Worm (Caenorhabditis elegans): Measurements from ENCODE around the gene efl-1.

efl-1 gene

ce11 chrV:16973338-16973737 lies 7.9 kb upstream of the efl-1 start:
- no peak for TF ChIP-seq hmbx-1 (tag; optimal IDR thresholded peaks at IDR 0.05)
- no peak for TF ChIP-seq F13C5.2 (tag; optimal IDR thresholded peaks at IDR 0.05)
- no peak for TF ChIP-seq flt-1 (GFP tag; IDR thresholded peaks at IDR 0.05)
- TF ChIP-seq hmg-4 (GFP tag; optimal IDR thresholded peaks at IDR 0.05): no peak
- no peak for TF ChIP-seq ama-1 (optimal IDR thresholded peaks at IDR 0.05)
- no peak for TF ChIP-seq pes-1 (GFP tag; IDR thresholded peaks at IDR 0.05)
- no peak for TF ChIP-seq scrt-1 (GFP tag; IDR thresholded peaks at IDR 0.05)

DNA sequence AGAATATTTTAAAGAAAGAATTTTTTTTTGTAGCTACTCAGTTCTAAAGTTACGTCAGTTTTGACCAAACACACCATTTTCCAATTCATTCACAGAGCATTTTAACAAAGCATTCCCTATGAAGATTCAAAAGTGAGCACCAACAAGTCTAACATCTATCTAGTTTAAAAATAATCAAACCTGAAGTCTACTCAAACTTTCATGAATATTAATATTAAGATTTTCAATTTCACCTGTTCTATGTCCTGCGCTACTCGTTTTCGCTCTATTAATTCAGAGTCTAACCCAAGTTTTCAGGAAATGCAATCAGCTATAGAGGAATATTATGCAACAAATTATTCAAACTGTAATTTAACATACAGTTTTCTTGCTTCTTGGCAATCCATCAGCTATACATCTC lies 6.7 kb upstream of the efl-1 start, which contains the start of gene srh-119:
srh-119 (plus strand) TSS at position 301 of the 400 bp plus-strand sequence.
- TF ChIP-seq sea-1 (GFP tag; conservative IDR thresholded peaks at IDR 0.05): no peak
- no peak for TF ChIP-seq hmg-4 (GFP tag; optimal IDR thresholded peaks at IDR 0.05)
- no peak for TF ChIP-seq F13C5.2 (tag; optimal IDR thresholded peaks at IDR 0.05)
- no peak for TF ChIP-seq ceh-36 (tag; optimal IDR thresholded peaks at IDR 0.05)
- no peak for TF ChIP-seq tbx-11 (GFP tag; IDR thresholded peaks at IDR 0.05)
- no peak for TF ChIP-seq ama-1 (optimal IDR thresholded peaks at IDR 0.05)
- TF ChIP-seq ceh-13 (GFP tag; optimal IDR thresholded peaks at IDR 0.05): no peak
- TF ChIP-seq tra-4 (tag; optimal IDR thresholded peaks at IDR 0.05): no peak
- no peak for TF ChIP-seq ets-7 (tag; optimal IDR thresholded peaks at IDR 0.05)
- TF ChIP-seq aly-1 (tag; optimal IDR thresholded peaks at IDR 0.05): no peak
- no peak for TF ChIP-seq hmbx-1 (tag; optimal IDR thresholded peaks at IDR 0.05)
- TF ChIP-seq B0310.2 (tag; optimal IDR thresholded peaks at IDR 0.05): no peak
- TF ChIP-seq scrt-1 (GFP tag; IDR thresholded peaks at IDR 0.05): no peak
- TF ChIP-seq hnd-1 (tag; optimal IDR thresholded peaks at IDR 0.05): no peak
- no peak for TF ChIP-seq tbx-37 (GFP tag; conservative IDR thresholded peaks at IDR 0.05)
- TF ChIP-seq pes-1 (GFP tag; IDR thresholded peaks at IDR 0.05): no peak
- TF ChIP-seq flt-1 (GFP tag; IDR thresholded peaks at IDR 0.05): no peak

ce11 chrV:16966636-16967035 lies 1.2 kb upstream of the efl-1 start, which contains the start of gene fbxa-90:
TSS of gene fbxa-90 (plus strand) at chrV:16966814.
- no peak for TF ChIP-seq sea-1 (GFP tag; conservative IDR thresholded peaks at IDR 0.05)
- TF ChIP-seq hmbx-1 (tag; optimal IDR thresholded peaks at IDR 0.05): no peak
- TF ChIP-seq tbx-11 (GFP tag; IDR thresholded peaks at IDR 0.05): no peak
- no peak for TF ChIP-seq flt-1 (GFP tag; IDR thresholded peaks at IDR 0.05)
- no peak for TF ChIP-seq hnd-1 (tag; optimal IDR thresholded peaks at IDR 0.05)
- no peak for TF ChIP-seq ceh-36 (tag; optimal IDR thresholded peaks at IDR 0.05)
- TF ChIP-seq B0310.2 (tag; optimal IDR thresholded peaks at IDR 0.05): no peak
- no peak for TF ChIP-seq pes-1 (GFP tag; IDR thresholded peaks at IDR 0.05)
- TF ChIP-seq aly-1 (tag; optimal IDR thresholded peaks at IDR 0.05): no peak
- no peak for TF ChIP-seq ets-7 (tag; optimal IDR thresholded peaks at IDR 0.05)

DNA sequence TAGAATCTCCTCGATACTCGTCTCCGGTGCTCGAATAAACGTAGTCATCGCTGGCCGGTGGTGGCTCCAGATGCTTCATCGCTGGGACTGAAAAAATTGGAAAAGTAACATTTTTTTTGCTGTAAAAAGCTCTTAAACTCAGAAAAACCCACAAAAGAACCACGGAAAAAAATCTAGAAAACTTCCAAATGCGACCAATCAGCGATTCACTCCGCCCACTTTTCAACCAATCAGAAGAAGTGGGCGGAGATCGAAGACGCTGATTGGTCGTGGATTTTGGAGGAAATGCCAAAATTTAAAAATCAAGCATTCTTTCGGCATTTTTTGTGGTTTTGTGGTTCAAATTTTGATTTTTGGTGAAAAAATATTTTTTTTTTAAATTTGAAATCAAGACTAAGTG lies 6.5 kb downstream of the efl-1 start:
- TF ChIP-seq sea-1 (GFP tag; conservative IDR thresholded peaks at IDR 0.05) (no peak), tbx-37 (GFP tag; conservative IDR thresholded peaks at IDR 0.05) (no peak), F13C5.2 (tag; optimal IDR thresholded peaks at IDR 0.05) (no peak), aly-1 (tag; optimal IDR thresholded peaks at IDR 0.05) (no peak), B0310.2 (tag; optimal IDR thresholded peaks at IDR 0.05) (no peak), pes-1 (GFP tag; IDR thresholded peaks at IDR 0.05) (no peak), ets-7 (tag; optimal IDR thresholded peaks at IDR 0.05) (no peak), flt-1 (GFP tag; IDR thresholded peaks at IDR 0.05) (no peak), tra-4 (tag; optimal IDR thresholded peaks at IDR 0.05) (no peak), hmg-4 (GFP tag; optimal IDR thresholded peaks at IDR 0.05) (no peak), hnd-1 (tag; optimal IDR thresholded peaks at IDR 0.05) (no peak), scrt-1 (GFP tag; IDR thresholded peaks at IDR 0.05) (no peak), ama-1 (optimal IDR thresholded peaks at IDR 0.05) (no peak)

DNA sequence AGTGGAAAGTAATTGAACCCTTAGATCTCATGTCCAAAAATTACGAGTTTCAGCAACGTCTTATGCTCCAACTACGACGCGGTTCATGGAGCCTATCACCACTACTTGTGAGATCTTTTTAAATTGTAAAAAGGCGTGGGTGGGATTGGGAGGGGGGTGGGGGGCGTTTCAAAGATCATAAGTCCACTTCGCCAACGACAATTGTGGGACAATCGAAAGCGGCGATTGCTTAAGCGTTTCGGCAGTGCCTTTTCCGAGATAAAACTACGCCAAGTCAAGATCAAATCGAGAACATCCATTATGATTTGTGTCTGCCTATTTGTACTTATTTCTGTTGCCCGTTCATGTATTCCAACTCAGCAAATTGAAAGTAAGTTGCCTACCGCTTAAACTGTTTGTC lies 9.2 kb downstream of the efl-1 start, which contains the start of gene clec-239:
clec-239 (plus strand) TSS at position 301 of the 400 bp plus-strand sequence.
- TF ChIP-seq ets-7 (tag; optimal IDR thresholded peaks at IDR 0.05) (no peak), scrt-1 (GFP tag; IDR thresholded peaks at IDR 0.05) (no peak), tra-4 (tag; optimal IDR thresholded peaks at IDR 0.05) (no peak), sea-1 (GFP tag; conservative IDR thresholded peaks at IDR 0.05) (no peak), ama-1 (optimal IDR thresholded peaks at IDR 0.05) (no peak), tbx-37 (GFP tag; conservative IDR thresholded peaks at IDR 0.05) (no peak), hmbx-1 (tag; optimal IDR thresholded peaks at IDR 0.05) (no peak), pes-1 (GFP tag; IDR thresholded peaks at IDR 0.05) (no peak), ceh-36 (tag; optimal IDR thresholded peaks at IDR 0.05) (no peak), hnd-1 (tag; optimal IDR thresholded peaks at IDR 0.05) (no peak), B0310.2 (tag; optimal IDR thresholded peaks at IDR 0.05) (no peak), flt-1 (GFP tag; IDR thresholded peaks at IDR 0.05) (no peak), aly-1 (tag; optimal IDR thresholded peaks at IDR 0.05) (no peak), ceh-13 (GFP tag; optimal IDR thresholded peaks at IDR 0.05) (no peak), tbx-11 (GFP tag; IDR thresholded peaks at IDR 0.05) (no peak), F13C5.2 (tag; optimal IDR thresholded peaks at IDR 0.05) (no peak), hmg-4 (GFP tag; optimal IDR thresholded peaks at IDR 0.05) (no peak)

DNA sequence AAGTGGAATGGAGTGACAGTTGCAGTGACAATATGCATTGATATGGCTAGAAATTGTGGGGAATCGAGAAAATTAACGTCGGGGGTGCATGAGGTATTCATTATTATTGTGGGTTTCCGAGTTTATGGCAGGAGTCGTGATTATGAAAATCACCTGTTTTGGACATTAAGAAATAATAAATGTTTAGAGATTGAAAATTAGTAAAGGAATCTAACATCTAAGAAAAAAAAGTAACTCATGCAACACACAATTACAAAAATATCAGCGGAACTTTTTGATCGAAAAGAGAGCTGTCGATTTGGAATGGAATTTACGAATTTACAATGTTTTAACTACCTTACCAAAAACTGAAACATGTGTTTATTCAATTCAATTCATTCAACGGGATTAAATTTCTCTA lies 10.7 kb downstream of the efl-1 start, which contains the start of gene srh-206:
srh-206 (minus strand) TSS at position 101 of the 400 bp plus-strand sequence.
- TF ChIP-seq ama-1 (optimal IDR thresholded peaks at IDR 0.05) (no peak), sea-1 (GFP tag; conservative IDR thresholded peaks at IDR 0.05) (no peak), B0310.2 (tag; optimal IDR thresholded peaks at IDR 0.05) (no peak), scrt-1 (GFP tag; IDR thresholded peaks at IDR 0.05) (no peak), hmbx-1 (tag; optimal IDR thresholded peaks at IDR 0.05) (no peak), flt-1 (GFP tag; IDR thresholded peaks at IDR 0.05) (no peak), tbx-37 (GFP tag; conservative IDR thresholded peaks at IDR 0.05) (no peak), pes-1 (GFP tag; IDR thresholded peaks at IDR 0.05) (no peak), hmg-4 (GFP tag; optimal IDR thresholded peaks at IDR 0.05) (no peak), tra-4 (tag; optimal IDR thresholded peaks at IDR 0.05) (no peak), tbx-11 (GFP tag; IDR thresholded peaks at IDR 0.05) (no peak), ceh-13 (GFP tag; optimal IDR thresholded peaks at IDR 0.05) (no peak), ets-7 (tag; optimal IDR thresholded peaks at IDR 0.05) (no peak)

- no peak for TF ChIP-seq flt-1 (GFP tag; IDR thresholded peaks at IDR 0.05)
- no peak for TF ChIP-seq tra-4 (tag; optimal IDR thresholded peaks at IDR 0.05)
- TF ChIP-seq scrt-1 (GFP tag; IDR thresholded peaks at IDR 0.05): no peak
- no peak for TF ChIP-seq aly-1 (tag; optimal IDR thresholded peaks at IDR 0.05)
- TF ChIP-seq hnd-1 (tag; optimal IDR thresholded peaks at IDR 0.05): no peak
- TF ChIP-seq hmg-4 (GFP tag; optimal IDR thresholded peaks at IDR 0.05): no peak
- no peak for TF ChIP-seq ceh-13 (GFP tag; optimal IDR thresholded peaks at IDR 0.05)
- TF ChIP-seq ceh-36 (tag; optimal IDR thresholded peaks at IDR 0.05): no peak
- no peak for TF ChIP-seq ets-7 (tag; optimal IDR thresholded peaks at IDR 0.05)
- TF ChIP-seq tbx-37 (GFP tag; conservative IDR thresholded peaks at IDR 0.05): no peak
- no peak for TF ChIP-seq hmbx-1 (tag; optimal IDR thresholded peaks at IDR 0.05)
- no peak for TF ChIP-seq F13C5.2 (tag; optimal IDR thresholded peaks at IDR 0.05)
Observed at ce11 chrV:16951504-16951903, 14.0 kb downstream of the efl-1 start, which contains the start of gene clec-238. TSS of gene clec-238 (plus strand) at chrV:16951804.

Measured in whole organism, early embryonic.